Fruit fly (Drosophila melanogaster) whole organism: ENCODE data around the gene Dus1.

ENCODE experiments used
- EcR ChIP-seq, 2 experiments: fragments of >200 bp; optimal IDR thresholded peaks; 2 replicates each; lab custom pipeline; 2017; ENCODE audit warnings: missing biosample characterization in 2 of 2, missing genetic modification characterization in 2 of 2, missing genetic modification reagents in 2 of 2
- pan ChIP-seq: fragments of >200 bp; optimal IDR thresholded peaks from 2 replicates; lab custom pipeline; 2017

dm6 chr2L:219441-220033 lies 52.0 kb downstream of the Dus1 start:
- TF ChIP-seq pan (lab: Kevin White, UChicago) (no peak), EcR (GFP tag; optimal IDR thresholded peaks at IDR 0.05; lab: Kevin White, UChicago) (no peak)
